Fruit fly (Drosophila melanogaster) whole organism, embryonic: ENCODE measurements around the gene DhpD.

Experiments used
- Atf-2 ChIP-seq: fragments of 200-800 bp; sonication (Bioruptor generic); optimal IDR thresholded peaks from 2 replicates; lab custom pipeline; 2016; ENCODE audit warnings: missing biosample characterization, missing genetic modification characterization
- Bdp1 ChIP-seq: fragments of 200-800 bp; sonication (Bioruptor generic); optimal IDR thresholded peaks from 3 replicates; lab custom pipeline; 2016; ENCODE audit warnings: missing biosample characterization, missing genetic modification characterization
- BtbVII ChIP-seq: fragments of 200-800 bp; sonication (Bioruptor generic); optimal IDR thresholded peaks from 3 replicates; lab custom pipeline; 2017; ENCODE audit warnings: missing biosample characterization, mild to moderate bottlenecking, missing genetic modification characterization
- CG10366 ChIP-seq: fragments of 200-800 bp; sonication (Bioruptor generic); IDR thresholded peaks from 2 replicates; pipeline ENCODE4 v1.3.6; 2022; ENCODE audit warnings: missing biosample characterization, missing genetic modification characterization
- CG14710 ChIP-seq: fragments of 200-800 bp; sonication (Bioruptor generic); optimal IDR thresholded peaks from 3 replicates; lab custom pipeline; 2019; ENCODE audit warnings: missing biosample characterization, mild to moderate bottlenecking, missing genetic modification characterization, moderate library complexity
- CG17361 ChIP-seq: fragments of 200-800 bp; sonication (Bioruptor generic); IDR thresholded peaks from 3 replicates; pipeline ENCODE4 v1.3.6; 2022; ENCODE audit warnings: missing biosample characterization, missing genetic modification characterization
- CG18262 ChIP-seq: fragments of 200-800 bp; optimal IDR thresholded peaks from 3 replicates; lab custom pipeline; 2019; ENCODE audit warnings: missing biosample characterization, mild to moderate bottlenecking, missing genetic modification characterization, moderate library complexity
- CG2116 ChIP-seq: fragments of 200-800 bp; sonication (Bioruptor generic); optimal IDR thresholded peaks from 3 replicates; lab custom pipeline; 2018; ENCODE audit warnings: missing biosample characterization, mild to moderate bottlenecking, missing genetic modification characterization
- CG2202 ChIP-seq: fragments of 200-800 bp; sonication (Bioruptor generic); optimal IDR thresholded peaks from 2 replicates; lab custom pipeline; 2018; ENCODE audit warnings: missing biosample characterization, mild to moderate bottlenecking, missing genetic modification characterization
- CG30431 ChIP-seq: fragments of 200-800 bp; sonication (Bioruptor generic); optimal IDR thresholded peaks from 2 replicates; lab custom pipeline; 2017; ENCODE audit warnings: missing biosample characterization, missing genetic modification characterization
- CG32767 ChIP-seq: fragments of 200-800 bp; sonication (Bioruptor generic); IDR thresholded peaks from 2 replicates; pipeline ENCODE4 v1.3.6; 2022; ENCODE audit warnings: missing biosample characterization, missing genetic modification characterization
- CG34422 ChIP-seq: fragments of 200-800 bp; sonication (Bioruptor generic); IDR thresholded peaks from 3 replicates; pipeline ENCODE4 v1.3.6; 2022; ENCODE audit warnings: missing biosample characterization, missing genetic modification characterization
- CG3995 ChIP-seq: fragments of 200-800 bp; sonication (Bioruptor generic); optimal IDR thresholded peaks from 3 replicates; lab custom pipeline; 2016; ENCODE audit warnings: missing biosample characterization, missing genetic modification characterization
- CG4282 ChIP-seq: fragments of 200-800 bp; sonication (Bioruptor generic); optimal IDR thresholded peaks from 2 replicates; lab custom pipeline; 2016; ENCODE audit warnings: missing biosample characterization, missing genetic modification characterization
- CG4424 ChIP-seq: fragments of 200-800 bp; sonication (Bioruptor generic); optimal IDR thresholded peaks from 3 replicates; lab custom pipeline; 2016; ENCODE audit warnings: missing biosample characterization, missing genetic modification characterization
- CG4854 ChIP-seq: fragments of 200-800 bp; sonication (Bioruptor generic); optimal IDR thresholded peaks from 2 replicates; lab custom pipeline; 2016; ENCODE audit warnings: missing biosample characterization, missing genetic modification characterization, inconsistent platforms
- CG5245 ChIP-seq: fragments of 200-800 bp; sonication (Bioruptor generic); optimal IDR thresholded peaks from 3 replicates; lab custom pipeline; 2016; ENCODE audit warnings: missing biosample characterization, missing genetic modification characterization
- CG5953 ChIP-seq: fragments of 200-800 bp; sonication (Bioruptor generic); IDR thresholded peaks from 2 replicates; pipeline ENCODE4 v1.3.6; 2022; ENCODE audit warnings: missing biosample characterization, missing genetic modification characterization
- CG6175 ChIP-seq: fragments of 200-800 bp; sonication (Bioruptor generic); IDR thresholded peaks from 3 replicates; pipeline ENCODE4 v1.3.6; 2022; ENCODE audit warnings: missing biosample characterization, missing genetic modification characterization
- CG7357 ChIP-seq: fragments of 200-800 bp; sonication (Bioruptor generic); IDR thresholded peaks from 3 replicates; pipeline ENCODE4 v1.3.6; 2022; ENCODE audit warnings: missing biosample characterization, missing genetic modification characterization
- CG7745 ChIP-seq: fragments of 200-800 bp; sonication (Bioruptor generic); optimal IDR thresholded peaks from 2 replicates; lab custom pipeline; 2018; ENCODE audit warnings: missing biosample characterization, mild to moderate bottlenecking, missing genetic modification characterization, moderate library complexity
- CG7928 ChIP-seq: fragments of 200-800 bp; sonication (Bioruptor generic); optimal IDR thresholded peaks from 2 replicates; lab custom pipeline; 2017; ENCODE audit warnings: missing biosample characterization, mild to moderate bottlenecking, missing genetic modification characterization
- CG8290 ChIP-seq, 3 experiments: fragments of 200-800 bp; sonication (Bioruptor generic); optimal IDR thresholded peaks; 2 replicates each; lab custom pipeline; 2016 to 2019; ENCODE audit warnings: missing biosample characterization in 3 of 3, missing genetic modification characterization in 3 of 3, mild to moderate bottlenecking in 2 of 3, moderate library complexity in 1 of 3
- CG8359 ChIP-seq: fragments of 200-800 bp; sonication (Bioruptor generic); optimal IDR thresholded peaks from 2 replicates; lab custom pipeline; 2017; ENCODE audit warnings: missing biosample characterization, mild to moderate bottlenecking, missing genetic modification characterization, borderline replicate concordance
- CG8944 ChIP-seq: fragments of 200-800 bp; sonication (Bioruptor generic); optimal IDR thresholded peaks from 3 replicates; lab custom pipeline; 2016; ENCODE audit warnings: missing biosample characterization, missing genetic modification characterization
- Camta ChIP-seq: fragments of 200-800 bp; sonication (Bioruptor generic); optimal IDR thresholded peaks from 2 replicates; lab custom pipeline; 2016; ENCODE audit warnings: missing biosample characterization, missing genetic modification characterization
- CkIIα-i1 ChIP-seq: fragments of 200-800 bp; sonication (Bioruptor generic); IDR thresholded peaks from 2 replicates; pipeline ENCODE4 v1.3.6; 2022; ENCODE audit warnings: missing biosample characterization, missing genetic modification characterization
- Dek ChIP-seq: fragments of 200-800 bp; sonication (Bioruptor generic); optimal IDR thresholded peaks from 3 replicates; lab custom pipeline; 2019; ENCODE audit warnings: missing biosample characterization, mild to moderate bottlenecking, missing genetic modification characterization, moderate library complexity
- E2f2 ChIP-seq: fragments of 200-800 bp; sonication (Bioruptor generic); IDR thresholded peaks from 2 replicates; pipeline ENCODE4 v1.3.6; 2022; ENCODE audit warnings: missing biosample characterization, missing genetic modification characterization
- Fer3 ChIP-seq: fragments of 200-800 bp; sonication (Bioruptor generic); optimal IDR thresholded peaks from 2 replicates; lab custom pipeline; 2018; ENCODE audit warnings: missing biosample characterization, mild to moderate bottlenecking, missing genetic modification characterization, moderate library complexity
- HLHmδ ChIP-seq: fragments of 200-800 bp; sonication (Bioruptor generic); optimal IDR thresholded peaks from 2 replicates; lab custom pipeline; 2018; ENCODE audit warnings: missing biosample characterization, mild to moderate bottlenecking, missing genetic modification characterization, moderate library complexity
- MTF-1 ChIP-seq: fragments of 200-800 bp; sonication (Bioruptor generic); optimal IDR thresholded peaks from 2 replicates; lab custom pipeline; 2018; ENCODE audit warnings: missing biosample characterization, mild to moderate bottlenecking, missing genetic modification characterization, borderline replicate concordance
- Myb ChIP-seq: fragments of 200-800 bp; sonication (Bioruptor generic); optimal IDR thresholded peaks from 2 replicates; lab custom pipeline; 2016; ENCODE audit warnings: missing biosample characterization, missing genetic modification characterization
- ash1 ChIP-seq: fragments of 200-800 bp; sonication (Bioruptor generic); optimal IDR thresholded peaks from 2 replicates; lab custom pipeline; 2018; ENCODE audit warnings: missing biosample characterization, mild to moderate bottlenecking, missing genetic modification characterization
- bcd ChIP-seq: fragments of 200-800 bp; sonication (Bioruptor generic); optimal IDR thresholded peaks from 2 replicates; lab custom pipeline; 2017; ENCODE audit warnings: missing biosample characterization, mild to moderate bottlenecking, missing genetic modification characterization
- emc ChIP-seq: fragments of 200-800 bp; sonication (Bioruptor generic); optimal IDR thresholded peaks from 2 replicates; lab custom pipeline; 2016; ENCODE audit warnings: missing biosample characterization, missing genetic modification characterization
- eyg ChIP-seq: fragments of 200-800 bp; sonication (Bioruptor generic); optimal IDR thresholded peaks from 3 replicates; lab custom pipeline; 2016; ENCODE audit warnings: missing biosample characterization, missing genetic modification characterization
- ind ChIP-seq: fragments of 200-800 bp; sonication (Bioruptor generic); optimal IDR thresholded peaks from 3 replicates; lab custom pipeline; 2016; ENCODE audit warnings: missing biosample characterization, missing genetic modification characterization
- knrl ChIP-seq: fragments of 200-800 bp; sonication (Bioruptor generic); IDR thresholded peaks from 3 replicates; pipeline ENCODE4 v1.3.6; 2022; ENCODE audit warnings: missing biosample characterization, missing genetic modification characterization; ENCODE audit not compliant: partially characterized antibody
- oc ChIP-seq: fragments of 200-800 bp; sonication (Bioruptor generic); optimal IDR thresholded peaks from 2 replicates; lab custom pipeline; 2018; ENCODE audit warnings: missing biosample characterization, mild to moderate bottlenecking, missing genetic modification characterization, moderate library complexity
- prd ChIP-seq, 3 experiments: fragments of >200 bp in 2 of 3; fragments of 200-800 bp in 1 of 3; sonication (Bioruptor generic) in 1 of 3; optimal IDR thresholded peaks in 2 of 3; IDR thresholded peaks in 1 of 3; 2 replicates in 2 of 3; 3 replicates in 1 of 3; pipeline versions ENCODE4 v1.3.6 to Lab custom; 2017 to 2022; ENCODE audit warnings: missing biosample characterization in 1 of 3, missing genetic modification characterization in 1 of 3
- pros ChIP-seq: fragments of 200-800 bp; sonication (Bioruptor generic); optimal IDR thresholded peaks from 3 replicates; lab custom pipeline; 2019; ENCODE audit warnings: missing biosample characterization, mild to moderate bottlenecking, missing genetic modification characterization, moderate library complexity
- ranshi ChIP-seq: fragments of 200-800 bp; sonication (Bioruptor generic); IDR thresholded peaks from 2 replicates; pipeline ENCODE4 v1.3.6; 2022; ENCODE audit warnings: missing biosample characterization, missing genetic modification characterization
- repo ChIP-seq: fragments of 200-800 bp; sonication (Bioruptor generic); optimal IDR thresholded peaks from 2 replicates; lab custom pipeline; 2016; ENCODE audit warnings: missing biosample characterization, missing genetic modification characterization
- schlank ChIP-seq: fragments of 200-800 bp; sonication (Bioruptor generic); optimal IDR thresholded peaks from 2 replicates; lab custom pipeline; 2018; ENCODE audit warnings: missing biosample characterization, mild to moderate bottlenecking, missing genetic modification characterization
- sqz ChIP-seq: fragments of 200-800 bp; sonication (Bioruptor generic); optimal IDR thresholded peaks from 3 replicates; lab custom pipeline; 2018; ENCODE audit warnings: missing biosample characterization, mild to moderate bottlenecking, missing genetic modification characterization
- toy ChIP-seq: fragments of 200-800 bp; sonication (Bioruptor generic); IDR thresholded peaks from 2 replicates; pipeline ENCODE4 v1.3.6; 2022; ENCODE audit warnings: missing biosample characterization, missing genetic modification characterization
- wek ChIP-seq: fragments of 200-800 bp; sonication (Bioruptor generic); optimal IDR thresholded peaks from 3 replicates; lab custom pipeline; 2018; ENCODE audit warnings: missing biosample characterization, mild to moderate bottlenecking, missing genetic modification characterization, moderate library complexity

Gene DhpD

dm6 chr3R:4215264-4215993, 13.6 kb downstream of the DhpD start, which contains the start of gene CG14636 (continued):
- TF ChIP-seq Dek (tag; lab: Kevin White, UChicago), result peak; percentile 30
- TF ChIP-seq ash1 (GFP tag; lab: Kevin White, UChicago), result no peak
- TF ChIP-seq CG30431 (GFP tag; lab: Kevin White, UChicago), result peak; percentile 20
- TF ChIP-seq CG8359 (GFP tag; lab: Kevin White, UChicago), result no peak
- no peak for TF ChIP-seq oc (tag; lab: Kevin White, UChicago)
- peak; percentile 21 for TF ChIP-seq CG18262 (tag; lab: Kevin White, UChicago)
- no peak for TF ChIP-seq CG7745 (tag; lab: Kevin White, UChicago)
- TF ChIP-seq Myb (GFP tag; lab: Kevin White, UChicago), result peak; percentile 53
- peak; percentile 47 for TF ChIP-seq CG4424 (GFP tag; lab: Kevin White, UChicago)
- 0 out of 2 replicates have a peak, but pooled peaks have one; percentile 15 for TF ChIP-seq toy (GFP tag; lab: Robert Waterston, UW)
- TF ChIP-seq CkIIα-i1 (GFP tag; lab: Robert Waterston, UW), result 0 out of 2 replicates have a peak, but pooled peaks have one; percentile 37
- peak; percentile 71 for TF ChIP-seq bcd
- peak; percentile 28 for TF ChIP-seq sqz (GFP tag; lab: Kevin White, UChicago)
- TF ChIP-seq CG6175 (GFP tag; lab: Robert Waterston, UW), result 0 out of 3 replicates have a peak, but pooled peaks have one; percentile 11
- peak; percentile 63 for TF ChIP-seq CG8944 (GFP tag; lab: Kevin White, UChicago)
- no peak for TF ChIP-seq CG14710 (tag; lab: Kevin White, UChicago)
- TF ChIP-seq CG5245 (GFP tag; lab: Kevin White, UChicago), result peak; percentile 25
- peak; percentile 60 for TF ChIP-seq CG10366 (GFP tag; lab: Robert Waterston, UW)
- peak; percentile 68 for TF ChIP-seq CG4282 (GFP tag; lab: Kevin White, UChicago)
- peak; percentile 72 for TF ChIP-seq BtbVII (GFP tag; lab: Kevin White, UChicago)
- peak; percentile 54; the same call in 2 of the 3 replicates for TF ChIP-seq CG17361 (GFP tag; lab: Robert Waterston, UW)
- no peak for TF ChIP-seq MTF-1 (GFP tag; lab: Kevin White, UChicago)
- TF ChIP-seq emc, result peak; percentile 9
- peak; percentile 20 for TF ChIP-seq eyg
- TF ChIP-seq Fer3 (tag; lab: Kevin White, UChicago), result peak; percentile 72
- TF ChIP-seq CG2116, result peak; percentile 25
- TF ChIP-seq CG5953 (GFP tag; lab: Robert Waterston, UW), result peak; percentile 67; the same call in 1 of the 2 replicates
- TF ChIP-seq CG3995 (GFP tag; lab: Kevin White, UChicago), result peak; percentile 12
- TF ChIP-seq ind (GFP tag; lab: Kevin White, UChicago), result peak; percentile 76
- TF ChIP-seq CG7928, result no peak
- peak; percentile 48; the same call in 1 of the 2 replicates for TF ChIP-seq ranshi (GFP tag; lab: Robert Waterston, UW)
- TF ChIP-seq schlank (tag; lab: Kevin White, UChicago), result peak; percentile 46
- TF ChIP-seq prd (optimal IDR thresholded peaks at IDR 0.05; lab: Kevin White, UChicago), result no peak
- TF ChIP-seq prd (GFP tag; IDR thresholded peaks at IDR 0.05; lab: Robert Waterston, UW), result peak; percentile 79
- TF ChIP-seq repo (GFP tag; lab: Kevin White, UChicago), result peak; percentile 58
- TF ChIP-seq Bdp1 (GFP tag; lab: Kevin White, UChicago), result peak; percentile 36
- TF ChIP-seq CG4854 (GFP tag; lab: Kevin White, UChicago), result peak; percentile 4
- 0 out of 2 replicates have a peak, but pooled peaks have one; percentile 18 for TF ChIP-seq CG32767 (GFP tag; lab: Robert Waterston, UW)
- peak; percentile 60 for TF ChIP-seq E2f2 (GFP tag; lab: Robert Waterston, UW)
- TF ChIP-seq knrl, result peak; percentile 41; the same call in 2 of the 3 replicates
- no peak for TF ChIP-seq CG8290 (GFP tag; optimal IDR thresholded peaks at IDR 0.05; lab: Kevin White, UChicago)
- TF ChIP-seq CG8290 (tag; optimal IDR thresholded peaks at IDR 0.05; lab: Kevin White, UChicago), result peak in 1 of 2 experiments; percentile 62
- peak; percentile 46 for TF ChIP-seq wek (GFP tag; lab: Kevin White, UChicago)
- TF ChIP-seq Atf-2 (GFP tag; lab: Kevin White, UChicago), result peak; percentile 57
- TF ChIP-seq CG34422, result peak; percentile 80
- TF ChIP-seq HLHmδ (GFP tag; lab: Kevin White, UChicago), result no peak
- peak; percentile 12 for TF ChIP-seq pros (GFP tag; lab: Kevin White, UChicago)
- TF ChIP-seq CG7357, result peak; percentile 70; the same call in 2 of the 3 replicates
- peak; percentile 48 for TF ChIP-seq Camta
- no peak for TF ChIP-seq CG2202
